Fruit fly (Drosophila melanogaster) whole organism, embryonic: Measurements from ENCODE around the gene CG33111.

ENCODE experiments used
- BEAF-32 ChIP-seq: fragments of 200-800 bp; sonication (Bioruptor generic); optimal IDR thresholded peaks from 3 replicates; lab custom pipeline; 2017; ENCODE audit warnings: missing biosample characterization, missing genetic modification characterization, mild to moderate bottlenecking, moderate library complexity, missing genetic modification reagents
- CG10267 ChIP-seq: fragments of 200-800 bp; sonication (Bioruptor generic); optimal IDR thresholded peaks from 2 replicates; lab custom pipeline; 2018; ENCODE audit warnings: missing biosample characterization, mild to moderate bottlenecking, missing genetic modification characterization, moderate library complexity
- CG10979 ChIP-seq: fragments of 200-800 bp; sonication (Bioruptor generic); optimal IDR thresholded peaks from 2 replicates; lab custom pipeline; 2018; ENCODE audit warnings: missing biosample characterization, mild to moderate bottlenecking, missing genetic modification characterization, moderate library complexity
- CG11456 ChIP-seq: fragments of 200-800 bp; sonication (Bioruptor generic); IDR thresholded peaks from 3 replicates; pipeline ENCODE4 v1.3.6; 2022; ENCODE audit warnings: missing biosample characterization, missing genetic modification characterization
- CG11696 ChIP-seq: fragments of 200-800 bp; sonication (Bioruptor generic); IDR thresholded peaks from 2 replicates; pipeline ENCODE4 v1.3.6; 2022; ENCODE audit warnings: missing biosample characterization, missing genetic modification characterization
- CG12391 ChIP-seq: fragments of 200-800 bp; sonication (Bioruptor generic); optimal IDR thresholded peaks from 3 replicates; lab custom pipeline; 2018; ENCODE audit warnings: missing biosample characterization, mild to moderate bottlenecking, missing genetic modification characterization, moderate library complexity
- CG12769 ChIP-seq: fragments of 200-800 bp; sonication (Bioruptor generic); optimal IDR thresholded peaks from 2 replicates; lab custom pipeline; 2019; ENCODE audit warnings: missing biosample characterization, mild to moderate bottlenecking, missing genetic modification characterization, moderate library complexity
- CG14710 ChIP-seq: fragments of 200-800 bp; sonication (Bioruptor generic); optimal IDR thresholded peaks from 3 replicates; lab custom pipeline; 2019; ENCODE audit warnings: missing biosample characterization, mild to moderate bottlenecking, missing genetic modification characterization, moderate library complexity
- CG16815 ChIP-seq: fragments of 200-800 bp; sonication (Bioruptor generic); optimal IDR thresholded peaks from 3 replicates; lab custom pipeline; 2017; ENCODE audit warnings: missing biosample characterization, mild to moderate bottlenecking, missing genetic modification characterization
- CG17385 ChIP-seq: fragments of 200-800 bp; sonication (Bioruptor generic); optimal IDR thresholded peaks from 3 replicates; lab custom pipeline; 2018; ENCODE audit warnings: missing biosample characterization, mild to moderate bottlenecking, missing genetic modification characterization
- CG2129 ChIP-seq: fragments of 200-800 bp; sonication (Bioruptor generic); IDR thresholded peaks from 2 replicates; pipeline ENCODE4 v1.3.6; 2022; ENCODE audit warnings: missing biosample characterization, missing genetic modification characterization; ENCODE audit not compliant: partially characterized antibody
- CG31365 ChIP-seq: fragments of 200-800 bp; sonication (Bioruptor generic); optimal IDR thresholded peaks from 2 replicates; lab custom pipeline; 2018; ENCODE audit warnings: missing biosample characterization, mild to moderate bottlenecking, missing genetic modification characterization
- CG6683 ChIP-seq: fragments of 200-800 bp; sonication (Bioruptor generic); optimal IDR thresholded peaks from 2 replicates; lab custom pipeline; 2017; ENCODE audit warnings: missing biosample characterization, mild to moderate bottlenecking, missing genetic modification characterization, missing genetic modification reagents
- CG6791 ChIP-seq: fragments of 200-800 bp; sonication (Bioruptor generic); IDR thresholded peaks from 3 replicates; pipeline ENCODE4 v1.3.6; 2022; ENCODE audit warnings: missing biosample characterization, missing genetic modification characterization; ENCODE audit not compliant: partially characterized antibody
- CG7963 ChIP-seq: fragments of 200-800 bp; sonication (Bioruptor generic); IDR thresholded peaks from 3 replicates; pipeline ENCODE4 v1.3.6; 2022; ENCODE audit warnings: missing biosample characterization, missing genetic modification characterization; ENCODE audit not compliant: partially characterized antibody
- CG8089 ChIP-seq: fragments of 200-800 bp; sonication (Bioruptor generic); optimal IDR thresholded peaks from 3 replicates; lab custom pipeline; 2016; ENCODE audit warnings: missing biosample characterization, missing genetic modification characterization
- CG9215 ChIP-seq: fragments of 200-800 bp; sonication (Bioruptor generic); IDR thresholded peaks from 2 replicates; pipeline ENCODE4 v1.3.6; 2022; ENCODE audit warnings: missing biosample characterization, missing genetic modification characterization
- D ChIP-seq, 2 experiments: fragments of 200-800 bp in 1 of 2; fragments of >200 bp in 1 of 2; sonication (Bioruptor generic) in 1 of 2; optimal IDR thresholded peaks; 2 replicates in 1 of 2; 3 replicates in 1 of 2; lab custom pipeline; 2017; ENCODE audit warnings: mild to moderate bottlenecking in 1 of 2, missing biosample characterization in 1 of 2, missing genetic modification characterization in 1 of 2, missing genetic modification reagents in 1 of 2
- Dek ChIP-seq: fragments of 200-800 bp; sonication (Bioruptor generic); optimal IDR thresholded peaks from 3 replicates; lab custom pipeline; 2019; ENCODE audit warnings: missing biosample characterization, mild to moderate bottlenecking, missing genetic modification characterization, moderate library complexity
- Dfd ChIP-seq, 2 experiments: fragments of >200 bp; optimal IDR thresholded peaks; 2 replicates each; lab custom pipeline; 2017; ENCODE audit warnings: missing biosample characterization in 2 of 2, missing genetic modification characterization in 2 of 2
- Dp ChIP-seq: fragments of 200-800 bp; sonication (Bioruptor generic); optimal IDR thresholded peaks from 2 replicates; lab custom pipeline; 2018; ENCODE audit warnings: missing biosample characterization, mild to moderate bottlenecking, missing genetic modification characterization, moderate library complexity
- Eip74EF ChIP-seq, 2 experiments: fragments of 200-800 bp in 1 of 2; fragments of >200 bp in 1 of 2; sonication (Bioruptor generic) in 1 of 2; optimal IDR thresholded peaks; 2 replicates each; lab custom pipeline; 2017 to 2019; ENCODE audit warnings: missing biosample characterization in 2 of 2, missing genetic modification characterization in 2 of 2, mild to moderate bottlenecking in 1 of 2, moderate library complexity in 1 of 2
- Hr51 ChIP-seq, 2 experiments: fragments of 200-800 bp; sonication (Bioruptor generic); optimal IDR thresholded peaks; 2 replicates in 1 of 2; 3 replicates in 1 of 2; lab custom pipeline; 2016 to 2018; ENCODE audit warnings: missing biosample characterization in 2 of 2, missing genetic modification characterization in 2 of 2, mild to moderate bottlenecking in 1 of 2, moderate library complexity in 1 of 2
- Lpt ChIP-seq: fragments of >200 bp; optimal IDR thresholded peaks from 2 replicates; lab custom pipeline; 2018; ENCODE audit warnings: missing biosample characterization, missing genetic modification characterization
- MESR4 ChIP-seq: fragments of 200-800 bp; sonication (Bioruptor generic); optimal IDR thresholded peaks from 2 replicates; lab custom pipeline; 2018; ENCODE audit warnings: missing biosample characterization, mild to moderate bottlenecking, missing genetic modification characterization, moderate library complexity
- Med ChIP-seq: fragments of 200-800 bp; sonication (Bioruptor generic); peaks from one replicate; lab custom pipeline; 2016; ENCODE audit warnings: missing biosample characterization, missing genetic modification characterization, mild to moderate bottlenecking, inconsistent platforms, moderate library complexity
- Myb ChIP-seq: fragments of 200-800 bp; sonication (Bioruptor generic); optimal IDR thresholded peaks from 2 replicates; lab custom pipeline; 2016; ENCODE audit warnings: missing biosample characterization, missing genetic modification characterization
- NC2β ChIP-seq: fragments of 200-800 bp; sonication (Bioruptor generic); optimal IDR thresholded peaks from 2 replicates; lab custom pipeline; 2016; ENCODE audit warnings: missing biosample characterization, missing genetic modification characterization
- NfI ChIP-seq: fragments of 200-800 bp; sonication (Bioruptor generic); optimal IDR thresholded peaks from 3 replicates; lab custom pipeline; 2018; ENCODE audit warnings: missing biosample characterization, mild to moderate bottlenecking, missing genetic modification characterization, moderate library complexity
- Ravus ChIP-seq: fragments of 200-800 bp; sonication (Bioruptor generic); IDR thresholded peaks from 2 replicates; pipeline ENCODE4 v1.3.6; 2022; ENCODE audit warnings: missing biosample characterization, missing genetic modification characterization
- Sry-δ ChIP-seq: fragments of 200-800 bp; sonication (Bioruptor generic); optimal IDR thresholded peaks from 2 replicates; lab custom pipeline; 2016; ENCODE audit warnings: missing biosample characterization, missing genetic modification characterization
- abd-A ChIP-seq: fragments of 200-800 bp; sonication (Bioruptor generic); optimal IDR thresholded peaks from 3 replicates; lab custom pipeline; 2019; ENCODE audit warnings: missing biosample characterization, mild to moderate bottlenecking, missing genetic modification characterization, moderate library complexity
- ap ChIP-seq: fragments of 200-800 bp; sonication (Bioruptor generic); IDR thresholded peaks from 2 replicates; pipeline ENCODE4 v1.3.6; 2022; ENCODE audit warnings: missing biosample characterization, missing genetic modification characterization
- az2 ChIP-seq: fragments of 200-800 bp; sonication (Bioruptor generic); optimal IDR thresholded peaks from 3 replicates; lab custom pipeline; 2016; ENCODE audit warnings: missing biosample characterization, missing genetic modification characterization
- cg ChIP-seq: fragments of 200-800 bp; sonication (Bioruptor generic); optimal IDR thresholded peaks from 3 replicates; lab custom pipeline; 2019; ENCODE audit warnings: missing biosample characterization, mild to moderate bottlenecking, missing genetic modification characterization, moderate library complexity
- dpn ChIP-seq, 2 experiments: fragments of 200-800 bp; sonication (Bioruptor generic); optimal IDR thresholded peaks; 3 replicates each; lab custom pipeline; 2016; ENCODE audit warnings: missing biosample characterization in 2 of 2, missing genetic modification characterization in 2 of 2
- fd102C ChIP-seq: fragments of 200-800 bp; sonication (Bioruptor generic); optimal IDR thresholded peaks from 2 replicates; lab custom pipeline; 2018; ENCODE audit warnings: missing biosample characterization, mild to moderate bottlenecking, missing genetic modification characterization, moderate library complexity
- mld ChIP-seq: fragments of 200-800 bp; sonication (Bioruptor generic); IDR thresholded peaks from 3 replicates; pipeline ENCODE4 v1.3.6; 2022; ENCODE audit warnings: missing biosample characterization, missing genetic modification characterization; ENCODE audit not compliant: partially characterized antibody
- nerfin-2 ChIP-seq: fragments of 200-800 bp; sonication (Bioruptor generic); IDR thresholded peaks from 2 replicates; pipeline ENCODE4 v1.3.6; 2022; ENCODE audit warnings: missing biosample characterization, missing genetic modification characterization; ENCODE audit not compliant: partially characterized antibody
- org-1 ChIP-seq: fragments of 200-800 bp; sonication (Bioruptor generic); optimal IDR thresholded peaks from 2 replicates; lab custom pipeline; 2017; ENCODE audit warnings: missing biosample characterization, missing genetic modification characterization
- pnt ChIP-seq: fragments of 200-800 bp; sonication (Bioruptor generic); optimal IDR thresholded peaks from 3 replicates; lab custom pipeline; 2016; ENCODE audit warnings: missing biosample characterization, missing genetic modification characterization
- row ChIP-seq: fragments of 200-800 bp; sonication (Bioruptor generic); IDR thresholded peaks from 3 replicates; pipeline ENCODE4 v1.3.6; 2022; ENCODE audit warnings: missing biosample characterization, missing genetic modification characterization
- sisA ChIP-seq: fragments of 200-800 bp; sonication (Bioruptor generic); IDR thresholded peaks from 2 replicates; pipeline ENCODE4 v1.3.6; 2022; ENCODE audit warnings: missing biosample characterization, missing genetic modification characterization
- sr ChIP-seq: fragments of 200-800 bp; sonication (Bioruptor generic); IDR thresholded peaks from 3 replicates; pipeline ENCODE4 v1.3.6; 2022; ENCODE audit warnings: missing biosample characterization, missing genetic modification characterization
- ssp ChIP-seq: fragments of 200-800 bp; sonication (Bioruptor generic); IDR thresholded peaks from 2 replicates; pipeline ENCODE4 v1.3.6; 2022; ENCODE audit warnings: missing biosample characterization, missing genetic modification characterization
- sug ChIP-seq: fragments of 200-800 bp; optimal IDR thresholded peaks from 2 replicates; lab custom pipeline; 2019; ENCODE audit warnings: missing biosample characterization, mild to moderate bottlenecking, missing genetic modification characterization, moderate library complexity
- tin ChIP-seq: fragments of 200-800 bp; sonication (Bioruptor generic); optimal IDR thresholded peaks from 3 replicates; lab custom pipeline; 2016; ENCODE audit warnings: missing biosample characterization, missing genetic modification characterization
- trh ChIP-seq: fragments of 200-800 bp; sonication (Bioruptor generic); optimal IDR thresholded peaks from 2 replicates; lab custom pipeline; 2016; ENCODE audit warnings: missing biosample characterization, missing genetic modification characterization
- tup ChIP-seq: fragments of 200-800 bp; sonication (Bioruptor generic); optimal IDR thresholded peaks from 2 replicates; lab custom pipeline; 2016; ENCODE audit warnings: missing biosample characterization, mild to moderate bottlenecking, missing genetic modification characterization, moderate library complexity

Gene CG33111

dm6 chr3R:23772808-23773207, 46.2 kb downstream of the CG33111 start, which contains the start of gene tst (continued):
- no peak for TF ChIP-seq Lpt (GFP tag; lab: Kevin White, UChicago)
- TF ChIP-seq Dek = peak; percentile 90
- TF ChIP-seq mld = no peak
- TF ChIP-seq pnt (GFP tag; lab: Kevin White, UChicago) = peak; percentile 53
- peak; percentile 92 for TF ChIP-seq az2 (GFP tag; lab: Kevin White, UChicago)
- TF ChIP-seq CG9215 (GFP tag; lab: Robert Waterston, UW) = peak; percentile 96
- peak; percentile 92 for TF ChIP-seq ap
- peak; percentile 44 to 90 for TF ChIP-seq Hr51 (GFP tag; optimal IDR thresholded peaks at IDR 0.05; lab: Kevin White, UChicago)
- TF ChIP-seq CG12391 = peak; percentile 96
- no peak for TF ChIP-seq D (optimal IDR thresholded peaks at IDR 0.05; lab: Kevin White, UChicago)
- peak; percentile 78 for TF ChIP-seq D (GFP tag; optimal IDR thresholded peaks at IDR 0.05; lab: Kevin White, UChicago)
- no peak for TF ChIP-seq abd-A (tag; lab: Kevin White, UChicago)
- TF ChIP-seq CG12769 (tag; lab: Kevin White, UChicago) = no peak
- TF ChIP-seq nerfin-2 (GFP tag; lab: Robert Waterston, UW) = no peak
- TF ChIP-seq Dp = peak; percentile 20
- peak; percentile 89 for TF ChIP-seq CG10267
- TF ChIP-seq Med (GFP tag; lab: Kevin White, UChicago) = peak; percentile 91
- peak; percentile 19 for TF ChIP-seq CG31365 (tag; lab: Kevin White, UChicago)
- TF ChIP-seq sug (tag; lab: Kevin White, UChicago) = peak; percentile 79
- TF ChIP-seq Dfd (GFP tag; optimal IDR thresholded peaks at IDR 0.05; lab: Kevin White, UChicago) = no peak
- TF ChIP-seq sr (GFP tag; lab: Robert Waterston, UW) = no peak
- TF ChIP-seq fd102C (GFP tag; lab: Kevin White, UChicago) = peak; percentile 19
- peak; percentile 88 for TF ChIP-seq tin
- peak; percentile 97 for TF ChIP-seq CG11456 (GFP tag; lab: Robert Waterston, UW)
- TF ChIP-seq CG6791 = no peak
- peak; percentile 36 for TF ChIP-seq MESR4 (GFP tag; lab: Kevin White, UChicago)
- TF ChIP-seq CG2129 (GFP tag; lab: Robert Waterston, UW) = no peak
- TF ChIP-seq Sry-δ (GFP tag; lab: Kevin White, UChicago) = peak; percentile 44
- peak; percentile 31 to 93 for TF ChIP-seq dpn (GFP tag; optimal IDR thresholded peaks at IDR 0.05; lab: Kevin White, UChicago)
- peak in 1 of 2 experiments; percentile 86 for TF ChIP-seq Eip74EF (GFP tag; optimal IDR thresholded peaks at IDR 0.05; lab: Kevin White, UChicago)
- TF ChIP-seq NC2β = no peak
- peak; percentile 70 for TF ChIP-seq org-1 (GFP tag; lab: Kevin White, UChicago)
- TF ChIP-seq Ravus (GFP tag; lab: Robert Waterston, UW) = peak; percentile 89
- peak; percentile 93 for TF ChIP-seq ssp (GFP tag; lab: Robert Waterston, UW)
- TF ChIP-seq CG16815 = peak; percentile 89
- peak; percentile 84 for TF ChIP-seq trh
- TF ChIP-seq CG7963 (GFP tag; lab: Robert Waterston, UW) = no peak
- peak; percentile 99 for TF ChIP-seq row (GFP tag; lab: Robert Waterston, UW)
- TF ChIP-seq Myb (GFP tag; lab: Kevin White, UChicago) = peak; percentile 2
- TF ChIP-seq cg = no peak
- TF ChIP-seq sisA (GFP tag; lab: Robert Waterston, UW) = peak; percentile 97
- TF ChIP-seq CG11696 (GFP tag; lab: Robert Waterston, UW) = peak; percentile 83
- no peak for TF ChIP-seq CG8089 (GFP tag; lab: Kevin White, UChicago)
- peak; percentile 96 for TF ChIP-seq CG14710
- TF ChIP-seq CG10979 (tag; lab: Kevin White, UChicago) = peak; percentile 90
- peak; percentile 55 for TF ChIP-seq BEAF-32 (GFP tag; lab: Kevin White, UChicago)
- peak; percentile 74 for TF ChIP-seq tup
- peak; percentile 81 for TF ChIP-seq CG6683 (GFP tag; lab: Kevin White, UChicago)
- TF ChIP-seq CG17385 (GFP tag; lab: Kevin White, UChicago) = peak; percentile 84
- peak; percentile 91 for TF ChIP-seq NfI (GFP tag; lab: Kevin White, UChicago)
